Worm (Caenorhabditis elegans) whole organism, L1 larva: ENCODE results near the gene fbxb-38.
A peak's percentile ranks its signal among the peaks of the same experiment; 100 is the strongest.

Source experiments
- C16A3.4 ChIP-seq: fragments of 150-350 bp; optimal IDR thresholded peaks from 2 replicates; lab custom pipeline; 2014; ENCODE audit warnings: missing biosample characterization, missing genetic modification characterization
- F16B12.6 ChIP-seq: fragments of 150-350 bp; optimal IDR thresholded peaks from 2 replicates; lab custom pipeline; 2014; ENCODE audit warnings: missing biosample characterization, missing genetic modification characterization
- aha-1 ChIP-seq: fragments of 150-350 bp; optimal IDR thresholded peaks from 2 replicates; lab custom pipeline; 2014; ENCODE audit warnings: missing biosample characterization, missing genetic modification characterization
- ama-1 ChIP-seq: fragments of 150-350 bp; optimal IDR thresholded peaks from 2 replicates; lab custom pipeline; 2014
- blmp-1 ChIP-seq: fragments of 150-350 bp; optimal IDR thresholded peaks from 2 replicates; lab custom pipeline; 2014; ENCODE audit warnings: missing biosample characterization, missing genetic modification characterization
- ceh-63 ChIP-seq: fragments of 200-800 bp; sonication (Bioruptor generic); optimal IDR thresholded peaks from 2 replicates; lab custom pipeline; 2018; ENCODE audit warnings: mild to moderate bottlenecking, missing genetic modification characterization, missing compliant biosample characterization
- ceh-8 ChIP-seq: fragments of 200-800 bp; sonication (Bioruptor generic); optimal IDR thresholded peaks from 2 replicates; lab custom pipeline; 2018; ENCODE audit warnings: mild to moderate bottlenecking, missing genetic modification characterization, moderate library complexity, missing compliant biosample characterization
- ceh-82 ChIP-seq, 3 experiments: fragments of 150-350 bp in 1 of 3; sonication (generic microtip) in 2 of 3; optimal IDR thresholded peaks; 2 replicates each; lab custom pipeline; 2014 to 2017; ENCODE audit warnings: missing biosample characterization in 3 of 3, missing genetic modification characterization in 3 of 3
- ceh-88 ChIP-seq: fragments of 200-800 bp; sonication (Bioruptor generic); IDR thresholded peaks from 2 replicates; pipeline ENCODE4 v1.3.6; 2022; ENCODE audit warnings: missing genetic modification characterization, missing compliant biosample characterization
- dpl-1 ChIP-seq, 3 experiments: fragments of 150-350 bp in 2 of 3; sonication (generic microtip) in 1 of 3; optimal IDR thresholded peaks; 2 replicates each; lab custom pipeline; 2014 to 2017; ENCODE audit warnings: missing biosample characterization in 3 of 3, missing genetic modification characterization in 3 of 3, missing genetic modification reagents in 3 of 3
- efl-1 ChIP-seq, 4 experiments: fragments of 150-350 bp; optimal IDR thresholded peaks in 3 of 4; peaks in 1 of 4; 1 replicate in 1 of 4; 2 replicates in 3 of 4; lab custom pipeline; 2014; ENCODE audit warnings: missing biosample characterization in 2 of 4, missing genetic modification characterization in 2 of 4, missing genetic modification reagents in 2 of 4
- egl-27 ChIP-seq, 2 experiments: fragments of 150-350 bp in 1 of 2; sonication (generic microtip); optimal IDR thresholded peaks; 3 replicates each; lab custom pipeline; 2017 to 2018; ENCODE audit warnings: missing biosample characterization in 2 of 2, missing genetic modification characterization in 2 of 2, missing genetic modification reagents in 2 of 2
- fkh-10 ChIP-seq: sonication (generic microtip); optimal IDR thresholded peaks from 2 replicates; lab custom pipeline; 2017; ENCODE audit warnings: missing biosample characterization, missing genetic modification reagents, missing genetic modification characterization
- fkh-8 ChIP-seq: sonication (generic microtip); optimal IDR thresholded peaks from 2 replicates; lab custom pipeline; 2016; ENCODE audit warnings: mild to moderate bottlenecking, missing genetic modification characterization, missing compliant biosample characterization
- hlh-17 ChIP-seq: fragments of 200-800 bp; sonication (Bioruptor generic); optimal IDR thresholded peaks from 2 replicates; lab custom pipeline; 2018; ENCODE audit warnings: missing genetic modification characterization, mild to moderate bottlenecking, missing compliant biosample characterization, moderate library complexity, borderline replicate concordance
- isw-1 ChIP-seq: fragments of 200-800 bp; sonication (Bioruptor generic); IDR thresholded peaks from 2 replicates; pipeline ENCODE4 v1.3.6; 2022; ENCODE audit warnings: missing genetic modification characterization, missing compliant biosample characterization
- lin-13 ChIP-seq: fragments of 150-350 bp; optimal IDR thresholded peaks from 2 replicates; lab custom pipeline; 2014; ENCODE audit warnings: missing biosample characterization, missing genetic modification reagents, missing genetic modification characterization
- lin-14 ChIP-seq: fragments of 200-800 bp; sonication (Bioruptor generic); optimal IDR thresholded peaks from 2 replicates; lab custom pipeline; 2018; ENCODE audit warnings: mild to moderate bottlenecking, missing genetic modification characterization, moderate library complexity, missing compliant biosample characterization
- lin-35 ChIP-seq, 2 experiments: fragments of 150-350 bp; optimal IDR thresholded peaks; 2 replicates each; lab custom pipeline; 2014; ENCODE audit warnings: missing biosample characterization in 2 of 2, missing genetic modification characterization in 2 of 2, missing genetic modification reagents in 2 of 2
- lsy-2 ChIP-seq, 2 experiments: fragments of 150-350 bp; optimal IDR thresholded peaks; 2 replicates each; lab custom pipeline; 2014; ENCODE audit warnings: missing biosample characterization in 2 of 2, missing genetic modification characterization in 2 of 2
- mef-2 ChIP-seq: fragments of 150-350 bp; optimal IDR thresholded peaks from 2 replicates; lab custom pipeline; 2014; ENCODE audit warnings: missing biosample characterization, missing genetic modification characterization
- mep-1 ChIP-seq: fragments of 150-350 bp; optimal IDR thresholded peaks from 2 replicates; lab custom pipeline; 2014; ENCODE audit warnings: missing biosample characterization, missing genetic modification characterization
- nhr-11 ChIP-seq: fragments of 150-350 bp; optimal IDR thresholded peaks from 2 replicates; lab custom pipeline; 2014; ENCODE audit warnings: missing biosample characterization, missing genetic modification characterization
- nhr-12 ChIP-seq: sonication (generic microtip); optimal IDR thresholded peaks from 2 replicates; lab custom pipeline; 2017; ENCODE audit warnings: missing biosample characterization, missing genetic modification characterization
- nhr-19 ChIP-seq: fragments of 200-800 bp; sonication (Bioruptor generic); conservative IDR thresholded peaks from 2 replicates; pipeline ENCODE4 v1.3.6; 2022; ENCODE audit warnings: missing genetic modification characterization, missing compliant biosample characterization
- nhr-20 ChIP-seq: sonication (generic microtip); optimal IDR thresholded peaks from 2 replicates; lab custom pipeline; 2016; ENCODE audit warnings: mild to moderate bottlenecking, missing genetic modification characterization, missing compliant biosample characterization
- nhr-28 ChIP-seq: fragments of 150-350 bp; optimal IDR thresholded peaks from 2 replicates; lab custom pipeline; 2014; ENCODE audit warnings: missing biosample characterization, missing genetic modification characterization
- nhr-47 ChIP-seq: sonication (generic microtip); optimal IDR thresholded peaks from 2 replicates; lab custom pipeline; 2016; ENCODE audit warnings: mild to moderate bottlenecking, missing genetic modification characterization, moderate library complexity, missing compliant biosample characterization
- nhr-71 ChIP-seq: sonication (generic microtip); optimal IDR thresholded peaks from 2 replicates; lab custom pipeline; 2016; ENCODE audit warnings: mild to moderate bottlenecking, missing genetic modification characterization, moderate library complexity, missing compliant biosample characterization
- nhr-77 ChIP-seq: fragments of 150-350 bp; optimal IDR thresholded peaks from 2 replicates; lab custom pipeline; 2014; ENCODE audit warnings: missing biosample characterization, missing genetic modification characterization
- nhr-84 ChIP-seq: sonication (generic microtip); optimal IDR thresholded peaks from 2 replicates; lab custom pipeline; 2017; ENCODE audit warnings: missing biosample characterization, missing genetic modification characterization
- pqm-1 ChIP-seq: sonication (generic microtip); optimal IDR thresholded peaks from 3 replicates; lab custom pipeline; 2017; ENCODE audit warnings: missing biosample characterization, missing genetic modification characterization
- rnt-1 ChIP-seq: sonication (generic microtip); optimal IDR thresholded peaks from 2 replicates; lab custom pipeline; 2016; ENCODE audit warnings: mild to moderate bottlenecking, missing genetic modification characterization, moderate library complexity, missing compliant biosample characterization
- snu-23 ChIP-seq: sonication (generic microtip); optimal IDR thresholded peaks from 2 replicates; lab custom pipeline; 2016; ENCODE audit warnings: missing genetic modification characterization, missing compliant biosample characterization
- sup-37 ChIP-seq: fragments of 200-800 bp; sonication (Bioruptor generic); optimal IDR thresholded peaks from 2 replicates; lab custom pipeline; 2018; ENCODE audit warnings: mild to moderate bottlenecking, missing genetic modification characterization, missing compliant biosample characterization
- swsn-7 ChIP-seq: sonication (generic microtip); optimal IDR thresholded peaks from 2 replicates; lab custom pipeline; 2016; ENCODE audit warnings: missing genetic modification characterization, missing compliant biosample characterization
- tbx-2 ChIP-seq: sonication (generic microtip); optimal IDR thresholded peaks from 2 replicates; lab custom pipeline; 2016; ENCODE audit warnings: missing genetic modification characterization, missing compliant biosample characterization
- unc-86 ChIP-seq: sonication (generic microtip); optimal IDR thresholded peaks from 2 replicates; lab custom pipeline; 2016; ENCODE audit warnings: missing genetic modification characterization, missing compliant biosample characterization
- unc-98 ChIP-seq: fragments of 200-800 bp; sonication (Bioruptor generic); IDR thresholded peaks from 2 replicates; pipeline ENCODE4 v1.3.6; 2022; ENCODE audit warnings: missing genetic modification characterization, missing compliant biosample characterization
- vab-15 ChIP-seq: sonication (generic microtip); optimal IDR thresholded peaks from 2 replicates; lab custom pipeline; 2017; ENCODE audit warnings: missing genotype, mild to moderate bottlenecking, missing genetic modification characterization, missing compliant biosample characterization
- xbp-1 ChIP-seq: sonication (generic microtip); optimal IDR thresholded peaks from 2 replicates; lab custom pipeline; 2016; ENCODE audit warnings: missing genetic modification characterization, missing compliant biosample characterization
- zag-1 ChIP-seq: fragments of 150-350 bp; optimal IDR thresholded peaks from 2 replicates; lab custom pipeline; 2014; ENCODE audit warnings: missing biosample characterization, missing genetic modification characterization
- zip-4 ChIP-seq: fragments of 200-800 bp; sonication (Bioruptor generic); optimal IDR thresholded peaks from 2 replicates; lab custom pipeline; 2018; ENCODE audit warnings: mild to moderate bottlenecking, missing genetic modification characterization, moderate library complexity, missing compliant biosample characterization
- ztf-11 ChIP-seq, 2 experiments: sonication (generic microtip); optimal IDR thresholded peaks; 2 replicates each; lab custom pipeline; 2016 to 2017; ENCODE audit warnings: missing genetic modification characterization in 2 of 2, missing biosample characterization in 1 of 2, missing compliant biosample characterization in 1 of 2

The fbxb-38 gene

DNA sequence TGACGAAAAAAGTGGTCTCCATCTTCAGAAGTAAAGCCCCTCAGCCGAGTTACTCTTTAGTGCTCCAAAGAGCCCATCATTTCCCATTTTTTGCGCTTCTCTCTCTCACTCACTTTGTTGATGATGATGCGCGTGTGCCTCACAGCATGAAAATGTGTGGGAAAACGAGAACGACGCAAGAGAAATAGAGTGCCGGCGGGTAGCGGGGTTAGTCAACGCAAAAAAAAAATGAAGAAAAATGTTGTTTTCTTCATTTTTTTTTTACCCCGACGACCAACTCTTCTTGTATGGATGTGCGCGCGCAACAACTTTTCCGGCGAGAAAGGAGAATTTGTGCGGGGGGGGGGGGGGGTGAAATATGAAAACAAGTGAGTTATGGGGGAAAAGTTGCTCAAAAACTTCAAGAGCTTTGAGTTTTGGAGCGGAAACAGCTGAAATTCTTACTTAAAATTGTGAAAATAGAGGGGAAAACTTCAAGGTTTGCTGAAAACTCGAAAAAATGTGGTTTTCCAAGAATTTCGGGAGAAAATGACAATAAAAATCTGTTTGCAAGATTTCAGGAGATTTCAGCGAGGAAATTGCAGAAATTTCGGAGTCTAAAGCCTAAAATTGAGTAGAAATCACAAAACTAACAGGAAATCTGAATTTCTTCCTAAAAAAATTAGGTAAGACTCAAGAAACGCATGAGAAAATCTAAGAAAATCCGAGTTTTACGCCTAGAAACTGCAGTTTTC is 29.2 kb upstream of the fbxb-38 start, which contains the start of gene C33C12.1 (continued):
- TF ChIP-seq ceh-63 (GFP tag; lab: Kevin White, UChicago) (no peak), lsy-2 (tag; optimal IDR thresholded peaks at IDR 0.05; lab: Kevin White, UChicago) (peak in 1 of 2 experiments; percentile 10), lin-35 (GFP tag; optimal IDR thresholded peaks at IDR 0.05; lab: Kevin White, UChicago) (no peak), ztf-11 (tag; optimal IDR thresholded peaks at IDR 0.05; lab: Kevin White, UChicago) (no peak), mep-1 (tag; lab: Kevin White, UChicago) (no peak), pqm-1 (tag; lab: Kevin White, UChicago) (no peak), egl-27 (tag; optimal IDR thresholded peaks at IDR 0.05; lab: Kevin White, UChicago) (no peak), lin-14 (GFP tag; lab: Kevin White, UChicago) (peak; percentile 80), nhr-12 (tag; lab: Kevin White, UChicago) (no peak), swsn-7 (tag; lab: Kevin White, UChicago) (no peak)

DNA sequence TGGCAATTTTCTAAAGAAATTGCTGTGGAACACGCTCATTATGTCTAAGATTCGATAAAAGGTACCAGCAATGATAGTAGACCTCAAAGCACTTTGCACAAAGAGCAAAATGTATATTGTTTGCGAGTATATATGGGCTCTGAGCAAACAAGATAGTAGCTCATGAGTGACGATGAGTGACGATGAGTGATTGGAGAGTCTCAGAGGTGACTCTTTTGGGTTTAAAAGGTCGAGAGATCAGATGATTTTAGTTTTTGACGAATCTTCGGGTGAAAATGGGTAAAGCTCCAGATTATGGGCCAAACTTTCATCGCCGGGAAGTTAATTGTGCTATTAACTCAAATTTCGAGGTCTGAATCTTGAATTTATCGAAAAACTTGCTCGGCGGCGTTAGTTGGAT is 28.2 kb upstream of the fbxb-38 start:
- TF ChIP-seq ama-1 (lab: Kevin White, UChicago): no peak
- peak; percentile 0 for TF ChIP-seq lin-14 (GFP tag; lab: Kevin White, UChicago)
- TF ChIP-seq unc-98 (GFP tag; lab: Robert Waterston, UW): no peak
- TF ChIP-seq aha-1 (tag; lab: Kevin White, UChicago): no peak
- TF ChIP-seq ceh-88 (GFP tag; lab: Robert Waterston, UW): no peak

DNA sequence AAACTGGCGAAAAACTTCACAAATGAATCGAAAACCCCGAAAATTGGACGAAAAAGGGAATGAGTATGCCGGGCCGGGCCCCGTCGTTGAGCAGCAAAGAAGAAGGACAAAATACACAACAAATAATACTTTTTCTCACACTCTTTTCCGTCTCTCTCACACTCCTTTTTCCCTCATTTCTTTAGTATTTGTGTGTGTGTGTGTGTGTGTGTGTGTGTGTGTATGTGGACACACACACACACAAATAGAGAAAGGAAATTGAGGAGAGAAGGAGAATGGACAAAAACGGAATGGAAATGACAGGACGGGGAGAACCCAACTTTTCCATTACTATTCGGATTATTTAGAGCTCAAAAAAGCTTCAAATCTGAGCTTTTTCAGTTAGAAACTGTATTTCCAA is 27.0 kb upstream of the fbxb-38 start:
- TF ChIP-seq F16B12.6 (tag; lab: Kevin White, UChicago) (peak; percentile 41), lin-14 (GFP tag; lab: Kevin White, UChicago) (peak; percentile 87), nhr-47 (tag; lab: Kevin White, UChicago) (peak; percentile 12), nhr-71 (peak; percentile 56), hlh-17 (GFP tag; lab: Kevin White, UChicago) (no peak), blmp-1 (tag; lab: Kevin White, UChicago) (peak; percentile 39), nhr-20 (tag; lab: Kevin White, UChicago) (peak; percentile 21), xbp-1 (tag; lab: Kevin White, UChicago) (peak; percentile 21), C16A3.4 (tag; lab: Kevin White, UChicago) (peak; percentile 69), lsy-2 (tag; optimal IDR thresholded peaks at IDR 0.05; lab: Kevin White, UChicago) (peak; percentile 50 to 77), snu-23 (GFP tag; lab: Kevin White, UChicago) (peak; percentile 54), ceh-8 (no peak), mep-1 (tag; lab: Kevin White, UChicago) (peak; percentile 34), fkh-8 (tag; lab: Kevin White, UChicago) (no peak), pqm-1 (tag; lab: Kevin White, UChicago) (no peak), nhr-19 (GFP tag; lab: Robert Waterston, UW) (peak; percentile 22; the same call in 1 of the 2 replicates), dpl-1 (GFP tag; optimal IDR thresholded peaks at IDR 0.05; lab: Kevin White, UChicago) (peak in 2 of 3 experiments; percentile 16 to 45), swsn-7 (tag; lab: Kevin White, UChicago) (peak; percentile 39), fkh-10 (GFP tag; lab: Kevin White, UChicago) (peak; percentile 45), isw-1 (GFP tag; lab: Robert Waterston, UW) (no peak), lin-13 (GFP tag; lab: Kevin White, UChicago) (peak; percentile 53), nhr-77 (tag; lab: Kevin White, UChicago) (peak; percentile 58), lin-35 (GFP tag; optimal IDR thresholded peaks at IDR 0.05; lab: Kevin White, UChicago) (peak; percentile 52 to 68), mef-2 (tag; lab: Kevin White, UChicago) (no peak), zag-1 (peak; percentile 39), nhr-84 (tag; lab: Kevin White, UChicago) (no peak), sup-37 (GFP tag; lab: Kevin White, UChicago) (no peak), nhr-28 (tag; lab: Kevin White, UChicago) (no peak), nhr-11 (no peak), zip-4 (GFP tag; lab: Kevin White, UChicago) (no peak), rnt-1 (tag; lab: Kevin White, UChicago) (no peak), ceh-82 (tag; optimal IDR thresholded peaks at IDR 0.05; lab: Kevin White, UChicago) (peak; percentile 26 to 77 (median 45)), efl-1 (optimal IDR thresholded peaks at IDR 0.05; lab: Kevin White, UChicago) (peak; percentile 42 to 53), efl-1 (GFP tag; optimal IDR thresholded peaks at IDR 0.05 in 1 of 2; lab: Kevin White, UChicago) (peak; percentile 21 to 92), unc-86 (peak; percentile 12), vab-15 (no peak), tbx-2 (tag; lab: Kevin White, UChicago) (no peak)
